Worm (Caenorhabditis elegans) whole organism, L4 larva: Measurements from ENCODE around the gene B0198.3.

Source experiments
- vab-7 ChIP-seq: fragments of 200-800 bp; sonication (Bioruptor generic); IDR thresholded peaks from 2 replicates; pipeline ENCODE4 v1.3.6; 2022; ENCODE audit warnings: missing genetic modification reagents, missing genetic modification characterization, missing compliant biosample characterization
- ztf-7 ChIP-seq: fragments of 150-350 bp; optimal IDR thresholded peaks from 2 replicates; lab custom pipeline; 2014; ENCODE audit warnings: missing biosample characterization, missing genetic modification characterization

ce11 chrX:12034661-12035060, 22.2 kb downstream of the B0198.3 start:
- no peak for TF ChIP-seq ztf-7 (tag; lab: Kevin White, UChicago)
- no peak for TF ChIP-seq vab-7 (GFP tag; lab: Robert Waterston, UW)
